Worm (Caenorhabditis elegans) whole organism, late embryonic: Measurements from ENCODE around the gene C33F10.1.

Source experiments
- C38D4.7 ChIP-seq: fragments of 200-800 bp; sonication (Bioruptor generic); optimal IDR thresholded peaks from 2 replicates; lab custom pipeline; 2018; ENCODE audit warnings: mild to moderate bottlenecking, missing genetic modification characterization, moderate library complexity, missing compliant biosample characterization
- K02D7.2 ChIP-seq: sonication (generic microtip); optimal IDR thresholded peaks from 2 replicates; lab custom pipeline; 2017; ENCODE audit warnings: mild to moderate bottlenecking, missing genetic modification characterization, missing compliant biosample characterization
- K09A11.1 ChIP-seq: sonication (generic microtip); optimal IDR thresholded peaks from 2 replicates; lab custom pipeline; 2017; ENCODE audit warnings: antibody characterized with exemption, mild to moderate bottlenecking, missing genetic modification characterization, missing compliant biosample characterization; ENCODE audit not compliant: insufficient read depth
- T23F11.4 ChIP-seq: fragments of 200-800 bp; sonication (Bioruptor generic); optimal IDR thresholded peaks from 2 replicates; lab custom pipeline; 2018; ENCODE audit warnings: mild to moderate bottlenecking, missing genetic modification characterization, missing compliant biosample characterization
- ahr-1 ChIP-seq: sonication (generic microtip); optimal IDR thresholded peaks from 2 replicates; lab custom pipeline; 2016; ENCODE audit warnings: missing genetic modification characterization, missing compliant biosample characterization
- ama-1 ChIP-seq: fragments of 150-350 bp; optimal IDR thresholded peaks from 2 replicates; lab custom pipeline; 2014
- ceh-14 ChIP-seq: sonication (generic microtip); optimal IDR thresholded peaks from 2 replicates; lab custom pipeline; 2016; ENCODE audit warnings: missing genotype, missing genetic modification characterization, missing compliant biosample characterization
- ceh-19 ChIP-seq: fragments of 200-800 bp; sonication (Bioruptor generic); optimal IDR thresholded peaks from 2 replicates; lab custom pipeline; 2018; ENCODE audit warnings: mild to moderate bottlenecking, missing genetic modification characterization, missing compliant biosample characterization
- ceh-2 ChIP-seq: sonication (generic microtip); optimal IDR thresholded peaks from 2 replicates; lab custom pipeline; 2016; ENCODE audit warnings: missing genotype, missing genetic modification characterization, missing compliant biosample characterization
- ceh-24 ChIP-seq: sonication (generic microtip); optimal IDR thresholded peaks from 2 replicates; lab custom pipeline; 2016; ENCODE audit warnings: mild to moderate bottlenecking, missing genetic modification characterization, missing compliant biosample characterization
- ceh-30 ChIP-seq: fragments of 150-350 bp; optimal IDR thresholded peaks from 2 replicates; lab custom pipeline; 2014; ENCODE audit warnings: missing biosample characterization, missing genetic modification characterization
- ceh-31 ChIP-seq: sonication (generic microtip); optimal IDR thresholded peaks from 2 replicates; lab custom pipeline; 2016; ENCODE audit warnings: missing genetic modification characterization, missing compliant biosample characterization
- ceh-45 ChIP-seq: fragments of 200-800 bp; sonication (Bioruptor generic); IDR thresholded peaks from 2 replicates; pipeline ENCODE4 v1.3.6; 2022; ENCODE audit warnings: missing genetic modification reagents, missing genetic modification characterization, missing compliant biosample characterization
- ceh-48 ChIP-seq: sonication (generic microtip); optimal IDR thresholded peaks from 2 replicates; lab custom pipeline; 2016; ENCODE audit warnings: missing genetic modification characterization, inconsistent platforms, missing compliant biosample characterization
- ceh-6 ChIP-seq: fragments of 200-800 bp; sonication (Bioruptor generic); optimal IDR thresholded peaks from 2 replicates; lab custom pipeline; 2018; ENCODE audit warnings: mild to moderate bottlenecking, missing genetic modification characterization, missing compliant biosample characterization
- che-1 ChIP-seq: sonication (generic microtip); optimal IDR thresholded peaks from 2 replicates; lab custom pipeline; 2016; ENCODE audit warnings: mild to moderate bottlenecking, missing genetic modification characterization, missing compliant biosample characterization
- dmd-4 ChIP-seq: sonication (generic microtip); optimal IDR thresholded peaks from 2 replicates; lab custom pipeline; 2016; ENCODE audit warnings: borderline replicate concordance, missing genetic modification characterization, missing compliant biosample characterization
- elt-2 ChIP-seq: sonication (generic microtip); optimal IDR thresholded peaks from 2 replicates; lab custom pipeline; 2016; ENCODE audit warnings: missing genetic modification reagents, missing genetic modification characterization, missing compliant biosample characterization
- ets-4 ChIP-seq: sonication (generic microtip); optimal IDR thresholded peaks from 2 replicates; lab custom pipeline; 2016; ENCODE audit warnings: missing genetic modification characterization, missing compliant biosample characterization
- eyg-1 ChIP-seq: sonication (generic microtip); optimal IDR thresholded peaks from 2 replicates; lab custom pipeline; 2016; ENCODE audit warnings: missing genotype, missing genetic modification characterization, missing compliant biosample characterization
- fax-1 ChIP-seq: sonication (generic microtip); optimal IDR thresholded peaks from 2 replicates; lab custom pipeline; 2016; ENCODE audit warnings: missing genotype, missing genetic modification characterization, missing compliant biosample characterization
- fkh-10 ChIP-seq: fragments of 150-350 bp; optimal IDR thresholded peaks from 2 replicates; lab custom pipeline; 2014; ENCODE audit warnings: missing biosample characterization, missing genetic modification reagents, missing genetic modification characterization
- gmeb-2 ChIP-seq: sonication (generic microtip); optimal IDR thresholded peaks from 2 replicates; lab custom pipeline; 2016; ENCODE audit warnings: missing genetic modification characterization, inconsistent platforms, missing compliant biosample characterization
- hlh-15 ChIP-seq: sonication (generic microtip); optimal IDR thresholded peaks from 2 replicates; lab custom pipeline; 2016; ENCODE audit warnings: missing genetic modification characterization, missing compliant biosample characterization
- hlh-30 ChIP-seq: sonication (generic microtip); optimal IDR thresholded peaks from 2 replicates; lab custom pipeline; 2017; ENCODE audit warnings: antibody characterized with exemption, missing genetic modification characterization, missing compliant biosample characterization; ENCODE audit not compliant: insufficient read depth
- hlh-6 ChIP-seq: sonication (generic microtip); optimal IDR thresholded peaks from 2 replicates; lab custom pipeline; 2016; ENCODE audit warnings: missing genotype, missing genetic modification characterization, missing compliant biosample characterization
- hlh-8 ChIP-seq: sonication (generic microtip); optimal IDR thresholded peaks from 2 replicates; lab custom pipeline; 2016; ENCODE audit warnings: missing genotype, missing genetic modification characterization, missing compliant biosample characterization
- lin-11 ChIP-seq: fragments of 200-800 bp; sonication (Bioruptor generic); optimal IDR thresholded peaks from 2 replicates; lab custom pipeline; 2018; ENCODE audit warnings: mild to moderate bottlenecking, missing genetic modification characterization, missing compliant biosample characterization
- madf-2 ChIP-seq: sonication (generic microtip); optimal IDR thresholded peaks from 2 replicates; lab custom pipeline; 2017; ENCODE audit warnings: missing genetic modification characterization, missing compliant biosample characterization
- mec-3 ChIP-seq: sonication (generic microtip); optimal IDR thresholded peaks from 2 replicates; lab custom pipeline; 2016; ENCODE audit warnings: borderline replicate concordance, missing genetic modification characterization, missing compliant biosample characterization
- nfya-1 ChIP-seq: sonication (generic microtip); optimal IDR thresholded peaks from 2 replicates; lab custom pipeline; 2017; ENCODE audit warnings: missing genetic modification characterization, mild to moderate bottlenecking, missing compliant biosample characterization, antibody characterized with exemption, moderate library complexity
- nhr-11 ChIP-seq: fragments of 150-350 bp; optimal IDR thresholded peaks from 2 replicates; lab custom pipeline; 2014; ENCODE audit warnings: missing biosample characterization, missing genetic modification characterization
- nhr-232 ChIP-seq: sonication (generic microtip); optimal IDR thresholded peaks from 2 replicates; lab custom pipeline; 2016; ENCODE audit warnings: missing genetic modification characterization, missing compliant biosample characterization
- odd-2 ChIP-seq: sonication (generic microtip); optimal IDR thresholded peaks from 2 replicates; lab custom pipeline; 2017; ENCODE audit warnings: antibody characterized with exemption, mild to moderate bottlenecking, missing genetic modification characterization, missing compliant biosample characterization
- pat-9 ChIP-seq: fragments of 200-800 bp; sonication (Bioruptor generic); optimal IDR thresholded peaks from 2 replicates; lab custom pipeline; 2018; ENCODE audit warnings: mild to moderate bottlenecking, missing genetic modification characterization, moderate library complexity, missing compliant biosample characterization
- pha-4 ChIP-seq: fragments of 150-350 bp; optimal IDR thresholded peaks from 2 replicates; lab custom pipeline; 2018; ENCODE audit warnings: missing biosample characterization, missing genetic modification reagents, missing genetic modification characterization
- pros-1 ChIP-seq: fragments of 150-350 bp; optimal IDR thresholded peaks from 2 replicates; lab custom pipeline; 2014; ENCODE audit warnings: missing biosample characterization, missing genetic modification reagents, missing genetic modification characterization
- ref-2 ChIP-seq: sonication (generic microtip); optimal IDR thresholded peaks from 2 replicates; lab custom pipeline; 2016; ENCODE audit warnings: missing genetic modification characterization, missing compliant biosample characterization
- sdc-2 ChIP-seq: sonication (generic microtip); optimal IDR thresholded peaks from 2 replicates; lab custom pipeline; 2016; ENCODE audit warnings: missing genotype, missing genetic modification characterization, missing compliant biosample characterization
- tbx-7 ChIP-seq: sonication (generic microtip); optimal IDR thresholded peaks from 2 replicates; lab custom pipeline; 2016; ENCODE audit warnings: missing genotype, missing genetic modification characterization, missing compliant biosample characterization
- ttx-3 ChIP-seq: sonication (generic microtip); optimal IDR thresholded peaks from 2 replicates; lab custom pipeline; 2016; ENCODE audit warnings: missing genetic modification reagents, missing genetic modification characterization, missing compliant biosample characterization
- zip-5 ChIP-seq: sonication (generic microtip); optimal IDR thresholded peaks from 2 replicates; lab custom pipeline; 2016; ENCODE audit warnings: missing genetic modification characterization, missing compliant biosample characterization
- ztf-16 ChIP-seq: sonication (generic microtip); optimal IDR thresholded peaks from 2 replicates; lab custom pipeline; 2017; ENCODE audit warnings: missing genetic modification characterization, missing compliant biosample characterization

The C33F10.1 gene

ce11 chrII:4834761-4835160 lies at the start of gene C33F10.1, which contains the start of gene C33F10.11:
TSS of gene C33F10.1 (plus strand) at chrII:4835023.
TSS of gene C33F10.11 (minus strand) at chrII:4834861.
- no peak for TF ChIP-seq nfya-1 (tag; lab: Kevin White, UChicago)
- TF ChIP-seq ama-1 (lab: Kevin White, UChicago): no peak
- no peak for TF ChIP-seq ref-2
- no peak for TF ChIP-seq hlh-15 (tag; lab: Kevin White, UChicago)
- TF ChIP-seq dmd-4 (tag; lab: Kevin White, UChicago): no peak
- TF ChIP-seq ceh-45: no peak
- no peak for TF ChIP-seq nhr-232 (tag; lab: Kevin White, UChicago)
- no peak for TF ChIP-seq hlh-8 (tag; lab: Kevin White, UChicago)
- TF ChIP-seq ceh-6 (GFP tag; lab: Kevin White, UChicago): no peak
- TF ChIP-seq ceh-31 (tag; lab: Kevin White, UChicago): no peak
- no peak for TF ChIP-seq pha-4 (tag; lab: Kevin White, UChicago)
- TF ChIP-seq ceh-14: no peak
- TF ChIP-seq madf-2 (tag; lab: Kevin White, UChicago): no peak
- no peak for TF ChIP-seq ceh-19 (GFP tag; lab: Kevin White, UChicago)

- TF ChIP-seq madf-2 (tag; lab: Kevin White, UChicago): no peak
- TF ChIP-seq hlh-30 (tag; lab: Kevin White, UChicago): no peak
- no peak for TF ChIP-seq ceh-19 (GFP tag; lab: Kevin White, UChicago)
- no peak for TF ChIP-seq gmeb-2 (tag; lab: Kevin White, UChicago)
- TF ChIP-seq ref-2: no peak
- no peak for TF ChIP-seq ceh-30
- no peak for TF ChIP-seq lin-11
- no peak for TF ChIP-seq fkh-10 (GFP tag; lab: Kevin White, UChicago)
- no peak for TF ChIP-seq pat-9 (tag; lab: Kevin White, UChicago)
- TF ChIP-seq mec-3 (tag; lab: Kevin White, UChicago): no peak
- TF ChIP-seq eyg-1 (tag; lab: Kevin White, UChicago): no peak
- TF ChIP-seq odd-2 (tag; lab: Kevin White, UChicago): no peak
- no peak for TF ChIP-seq C38D4.7 (GFP tag; lab: Kevin White, UChicago)
- no peak for TF ChIP-seq che-1
- no peak for TF ChIP-seq ceh-45
Observed at ce11 chrII:4786181-4786580, 48.6 kb upstream of the C33F10.1 start, which contains the start of gene msp-3. TSS of gene msp-3 (minus strand) at chrII:4786281.

- TF ChIP-seq ets-4 (tag; lab: Kevin White, UChicago): no peak
Observed at ce11 chrII:4789835-4790343, 44.9 kb upstream of the C33F10.1 start, which contains the start of gene F26G1.15. TSS of gene F26G1.15 (plus strand) at chrII:4790293.

ce11 chrII:4790687-4791086 lies 44.1 kb upstream of the C33F10.1 start:
- TF ChIP-seq ceh-48 (tag; lab: Kevin White, UChicago): no peak
- no peak for TF ChIP-seq ceh-31 (tag; lab: Kevin White, UChicago)
- no peak for TF ChIP-seq ahr-1 (tag; lab: Kevin White, UChicago)
- no peak for TF ChIP-seq ref-2
- TF ChIP-seq ama-1 (lab: Kevin White, UChicago): no peak
- TF ChIP-seq K09A11.1 (tag; lab: Kevin White, UChicago): no peak
- TF ChIP-seq nhr-11 (tag; lab: Kevin White, UChicago): no peak
- TF ChIP-seq sdc-2: no peak
- TF ChIP-seq pha-4 (tag; lab: Kevin White, UChicago): no peak
- TF ChIP-seq zip-5: no peak
- TF ChIP-seq, all 69 proteins: peak for 0

DNA sequence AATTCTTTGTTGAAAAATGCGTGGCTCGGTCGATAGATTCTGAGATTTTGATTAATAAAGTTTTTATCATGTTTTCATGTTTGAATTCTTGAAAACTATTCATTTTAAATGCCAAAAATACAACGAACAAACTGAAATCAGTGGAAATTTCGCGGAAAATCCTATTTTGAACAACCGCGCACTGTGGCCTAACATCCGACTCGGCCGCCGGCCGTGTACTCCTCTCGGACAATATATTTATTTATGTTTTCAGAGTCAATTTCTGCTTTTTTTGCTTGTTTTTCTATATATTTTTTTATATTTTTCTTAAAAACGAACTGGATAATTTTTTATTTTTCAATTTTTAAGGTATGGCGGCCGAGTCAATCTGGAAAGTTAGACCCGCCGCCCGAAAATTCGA lies 43.6 kb upstream of the C33F10.1 start, which contains the start of gene F26G1.1:
Gene F26G1.1 (plus strand): TSS at position 347 of the 400 bp plus-strand sequence.
- TF ChIP-seq T23F11.4 (GFP tag; lab: Kevin White, UChicago) (no peak), hlh-6 (tag; lab: Kevin White, UChicago) (no peak), ceh-24 (tag; lab: Kevin White, UChicago) (no peak), ceh-45 (no peak), pros-1 (no peak), hlh-15 (tag; lab: Kevin White, UChicago) (no peak), zip-5 (peak; percentile 83), ref-2 (peak; percentile 72), madf-2 (tag; lab: Kevin White, UChicago) (no peak), che-1 (peak; percentile 28), ceh-2 (tag; lab: Kevin White, UChicago) (peak; percentile 90), fax-1 (tag; lab: Kevin White, UChicago) (peak; percentile 57), ahr-1 (tag; lab: Kevin White, UChicago) (peak; percentile 73), lin-11 (no peak), tbx-7 (tag; lab: Kevin White, UChicago) (peak; percentile 93), ttx-3 (tag; lab: Kevin White, UChicago) (peak; percentile 58), elt-2 (tag; lab: Kevin White, UChicago) (peak; percentile 97), ztf-16 (peak; percentile 43), eyg-1 (tag; lab: Kevin White, UChicago) (no peak), ceh-14 (peak; percentile 83), K02D7.2 (tag; lab: Kevin White, UChicago) (no peak), fkh-10 (GFP tag; lab: Kevin White, UChicago) (no peak)
